Worm (Caenorhabditis elegans) whole organism, mixed stage, embryonic: ENCODE results near the gene set-2.
A peak's percentile ranks its signal among the peaks of the same experiment; 100 is the strongest.

ENCODE experiments used
- M03D4.4 ChIP-seq: sonication (generic microtip); optimal IDR thresholded peaks from 2 replicates; lab custom pipeline; 2017; ENCODE audit warnings: mild to moderate bottlenecking, missing genetic modification characterization, missing compliant biosample characterization
- bed-3 ChIP-seq: fragments of 200-800 bp; sonication (Bioruptor generic); optimal IDR thresholded peaks from 3 replicates; lab custom pipeline; 2018; ENCODE audit warnings: mild to moderate bottlenecking, missing genetic modification characterization, moderate library complexity, missing compliant biosample characterization
- blmp-1 ChIP-seq: fragments of 150-350 bp; optimal IDR thresholded peaks from 2 replicates; lab custom pipeline; 2014; ENCODE audit warnings: missing biosample characterization, missing genetic modification characterization
- ceh-39 ChIP-seq: fragments of 150-350 bp; optimal IDR thresholded peaks from 2 replicates; lab custom pipeline; 2014; ENCODE audit warnings: missing biosample characterization, missing genetic modification characterization
- ceh-43 ChIP-seq: fragments of 200-800 bp; sonication (Bioruptor generic); optimal IDR thresholded peaks from 2 replicates; lab custom pipeline; 2018; ENCODE audit warnings: mild to moderate bottlenecking, missing genetic modification characterization, moderate library complexity, missing compliant biosample characterization
- ceh-83 ChIP-seq: fragments of 200-800 bp; sonication (Bioruptor generic); optimal IDR thresholded peaks from 2 replicates; lab custom pipeline; 2018; ENCODE audit warnings: mild to moderate bottlenecking, missing genetic modification characterization, missing compliant biosample characterization
- ces-1 ChIP-seq: fragments of 150-350 bp; optimal IDR thresholded peaks from 2 replicates; lab custom pipeline; 2014; ENCODE audit warnings: missing biosample characterization, missing genetic modification reagents, missing genetic modification characterization
- cnd-1 ChIP-seq: fragments of 200-800 bp; sonication (Bioruptor generic); optimal IDR thresholded peaks from 2 replicates; lab custom pipeline; 2018; ENCODE audit warnings: mild to moderate bottlenecking, missing genetic modification characterization, missing compliant biosample characterization
- drap-1 ChIP-seq: fragments of 200-800 bp; sonication (Bioruptor generic); optimal IDR thresholded peaks from 3 replicates; lab custom pipeline; 2018; ENCODE audit warnings: mild to moderate bottlenecking, missing genetic modification characterization, missing compliant biosample characterization
- elt-1 ChIP-seq: sonication (generic microtip); optimal IDR thresholded peaks from 2 replicates; lab custom pipeline; 2017; ENCODE audit warnings: missing genetic modification characterization, mild to moderate bottlenecking, missing compliant biosample characterization, antibody characterized with exemption, moderate library complexity, borderline replicate concordance; ENCODE audit not compliant: insufficient read depth
- elt-3 ChIP-seq: fragments of 150-350 bp; optimal IDR thresholded peaks from 2 replicates; lab custom pipeline; 2014; ENCODE audit warnings: missing biosample characterization, missing genetic modification characterization
- flh-1 ChIP-seq: fragments of 200-800 bp; sonication (Bioruptor generic); optimal IDR thresholded peaks from 2 replicates; lab custom pipeline; 2018; ENCODE audit warnings: mild to moderate bottlenecking, missing genetic modification characterization, moderate library complexity, missing compliant biosample characterization
- ham-2 ChIP-seq: fragments of 200-800 bp; sonication (Bioruptor generic); optimal IDR thresholded peaks from 2 replicates; lab custom pipeline; 2018; ENCODE audit warnings: mild to moderate bottlenecking, missing genetic modification characterization, missing compliant biosample characterization
- hlh-1 ChIP-seq: fragments of 150-350 bp; optimal IDR thresholded peaks from 2 replicates; lab custom pipeline; 2014; ENCODE audit warnings: missing biosample characterization, missing genetic modification reagents, missing genetic modification characterization
- lin-13 ChIP-seq: fragments of 150-350 bp; optimal IDR thresholded peaks from 2 replicates; lab custom pipeline; 2014; ENCODE audit warnings: missing biosample characterization, missing genetic modification characterization
- lin-32 ChIP-seq: fragments of 200-800 bp; sonication (Bioruptor generic); optimal IDR thresholded peaks from 2 replicates; lab custom pipeline; 2018; ENCODE audit warnings: mild to moderate bottlenecking, missing genetic modification characterization, missing compliant biosample characterization
- mab-5 ChIP-seq: fragments of 150-350 bp; optimal IDR thresholded peaks from 2 replicates; lab custom pipeline; 2014; ENCODE audit warnings: missing biosample characterization, missing genetic modification characterization
- mls-2 ChIP-seq: sonication (generic microtip); optimal IDR thresholded peaks from 2 replicates; lab custom pipeline; 2016; ENCODE audit warnings: mild to moderate bottlenecking, missing genetic modification characterization, moderate library complexity, missing compliant biosample characterization
- nhr-237 ChIP-seq: fragments of 150-350 bp; optimal IDR thresholded peaks from 2 replicates; lab custom pipeline; 2014; ENCODE audit warnings: missing biosample characterization, missing genetic modification characterization
- nhr-76 ChIP-seq: sonication (generic microtip); optimal IDR thresholded peaks from 2 replicates; lab custom pipeline; 2017; ENCODE audit warnings: missing biosample characterization, missing genetic modification characterization
- pha-4 ChIP-seq: fragments of 150-350 bp; optimal IDR thresholded peaks from 2 replicates; lab custom pipeline; 2018; ENCODE audit warnings: missing biosample characterization, missing genetic modification reagents, missing genetic modification characterization
- sem-2 ChIP-seq: fragments of 200-800 bp; sonication (Bioruptor generic); optimal IDR thresholded peaks from 2 replicates; lab custom pipeline; 2018; ENCODE audit warnings: mild to moderate bottlenecking, missing genetic modification characterization, missing compliant biosample characterization
- sptf-1 ChIP-seq: sonication (generic microtip); optimal IDR thresholded peaks from 2 replicates; lab custom pipeline; 2017; ENCODE audit warnings: mild to moderate bottlenecking, missing genetic modification characterization, moderate library complexity, missing compliant biosample characterization
- tbx-8 ChIP-seq: fragments of 200-800 bp; sonication (Bioruptor generic); optimal IDR thresholded peaks from 2 replicates; lab custom pipeline; 2018; ENCODE audit warnings: mild to moderate bottlenecking, missing genetic modification characterization, moderate library complexity, missing compliant biosample characterization
- unc-120 ChIP-seq: sonication (generic microtip); optimal IDR thresholded peaks from 2 replicates; lab custom pipeline; 2017; ENCODE audit warnings: missing genetic modification characterization, missing compliant biosample characterization; ENCODE audit not compliant: poor library complexity, severe bottlenecking
- unc-39 ChIP-seq: fragments of 150-350 bp; optimal IDR thresholded peaks from 2 replicates; lab custom pipeline; 2014; ENCODE audit warnings: missing biosample characterization, missing genetic modification characterization
- unc-62 ChIP-seq: fragments of 150-350 bp; optimal IDR thresholded peaks from 2 replicates; lab custom pipeline; 2014; ENCODE audit warnings: missing biosample characterization, missing genetic modification reagents, missing genetic modification characterization
- ztf-11 ChIP-seq: fragments of 150-350 bp; optimal IDR thresholded peaks from 2 replicates; lab custom pipeline; 2014; ENCODE audit warnings: missing biosample characterization, missing genetic modification characterization

Gene set-2

DNA sequence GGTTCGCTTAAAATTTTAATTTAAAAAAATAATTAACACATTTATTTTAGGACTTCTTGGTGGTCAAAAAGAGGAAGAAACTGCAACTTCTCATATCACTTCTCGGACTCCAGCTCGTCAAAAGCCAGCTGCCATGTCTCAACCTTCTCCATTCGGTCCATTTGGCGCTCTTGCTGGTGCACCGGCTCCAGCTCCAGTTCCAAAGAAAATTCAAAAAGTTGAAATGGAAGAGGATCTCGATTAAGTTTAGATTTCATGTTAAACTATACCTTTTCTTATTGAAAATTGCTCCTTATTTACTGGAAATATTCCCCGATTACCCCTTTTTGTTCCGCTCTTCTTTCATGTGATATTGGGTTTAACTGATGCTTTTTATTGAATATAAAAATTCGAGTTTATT lies 16.3 kb downstream of the set-2 start:
- TF ChIP-seq ceh-43 = no peak
- no peak for TF ChIP-seq ztf-11
- no peak for TF ChIP-seq M03D4.4 (tag; lab: Kevin White, UChicago)
- TF ChIP-seq, all 35 proteins: peak for 0

DNA sequence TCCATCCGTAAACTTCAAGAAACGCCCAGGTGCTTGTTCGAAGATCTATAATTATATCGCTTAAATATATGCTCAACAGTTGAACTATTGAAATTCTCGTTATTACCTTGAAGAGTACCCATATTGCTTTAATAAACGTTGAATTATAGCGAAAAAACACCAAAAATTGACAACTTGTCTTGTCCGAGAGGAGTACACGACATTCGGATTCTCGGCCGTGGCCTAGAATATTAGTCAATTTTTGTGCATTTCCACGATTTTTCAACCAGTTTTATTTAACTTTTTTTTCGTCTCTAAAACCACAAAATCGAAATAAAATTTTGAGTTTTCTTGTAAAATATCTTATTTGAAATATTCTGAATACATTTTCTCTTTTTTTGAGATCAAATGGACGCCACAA lies 17.7 kb downstream of the set-2 start, which contains the start of the genes F26F4.9 and cee-1:
F26F4.9 (minus strand) TSS at position 205 of the 400 bp plus-strand sequence.
cee-1 (plus strand) TSS at position 383 of the 400 bp plus-strand sequence.
- no peak for TF ChIP-seq unc-120 (tag; lab: Kevin White, UChicago)
- peak; percentile 37 for TF ChIP-seq ces-1 (GFP tag; lab: Kevin White, UChicago)
- TF ChIP-seq sptf-1 (tag; lab: Kevin White, UChicago) = peak; percentile 17
- TF ChIP-seq, all 35 proteins: peak for 2

ce11 chrIII:4910956-4911355 lies 19.0 kb downstream of the set-2 start, which contains the start of gene F26F4.2:
TSS of gene F26F4.2 (plus strand) at chrIII:4911256.
- TF ChIP-seq unc-62 (GFP tag; lab: Kevin White, UChicago) (no peak), mls-2 (tag; lab: Kevin White, UChicago) (no peak), nhr-237 (no peak), ceh-39 (tag; lab: Kevin White, UChicago) (no peak), flh-1 (GFP tag; lab: Kevin White, UChicago) (no peak), hlh-1 (tag; lab: Kevin White, UChicago) (no peak), ceh-43 (no peak), cnd-1 (tag; lab: Kevin White, UChicago) (no peak), bed-3 (GFP tag; lab: Kevin White, UChicago) (no peak), ceh-83 (no peak), blmp-1 (tag; lab: Kevin White, UChicago) (no peak), nhr-76 (tag; lab: Kevin White, UChicago) (no peak), ces-1 (GFP tag; lab: Kevin White, UChicago) (no peak), ham-2 (no peak), sem-2 (no peak), M03D4.4 (tag; lab: Kevin White, UChicago) (no peak), unc-120 (tag; lab: Kevin White, UChicago) (no peak), lin-13 (no peak), lin-32 (GFP tag; lab: Kevin White, UChicago) (no peak), mab-5 (tag; lab: Kevin White, UChicago) (no peak)

ce11 chrIII:4909938-4910337 lies 20.1 kb downstream of the set-2 start, which contains the start of gene F26F4.12:
TSS of gene F26F4.12 (minus strand) at chrIII:4910038.
- TF ChIP-seq lin-13 (no peak), drap-1 (GFP tag; lab: Kevin White, UChicago) (no peak), mab-5 (tag; lab: Kevin White, UChicago) (no peak), sem-2 (no peak), ceh-43 (no peak), elt-3 (no peak), blmp-1 (tag; lab: Kevin White, UChicago) (no peak), flh-1 (GFP tag; lab: Kevin White, UChicago) (no peak), cnd-1 (tag; lab: Kevin White, UChicago) (no peak), lin-32 (GFP tag; lab: Kevin White, UChicago) (no peak), elt-1 (tag; lab: Kevin White, UChicago) (no peak)

- TF ChIP-seq pha-4 (tag; lab: Kevin White, UChicago) = no peak
- no peak for TF ChIP-seq mls-2 (tag; lab: Kevin White, UChicago)
- TF ChIP-seq hlh-1 (tag; lab: Kevin White, UChicago) = no peak
- TF ChIP-seq unc-120 (tag; lab: Kevin White, UChicago) = no peak
- no peak for TF ChIP-seq tbx-8 (GFP tag; lab: Kevin White, UChicago)
- TF ChIP-seq nhr-76 (tag; lab: Kevin White, UChicago) = no peak
Measured at ce11 chrIII:4906896-4907295, 23.1 kb downstream of the set-2 start, which contains the start of gene rom-1. TSS of gene rom-1 (plus strand) at chrIII:4907196.

ce11 chrIII:4906365-4906764 lies 23.6 kb downstream of the set-2 start:
- no peak for TF ChIP-seq elt-3
- no peak for TF ChIP-seq ham-2
- no peak for TF ChIP-seq unc-120 (tag; lab: Kevin White, UChicago)
- no peak for TF ChIP-seq mab-5 (tag; lab: Kevin White, UChicago)
- no peak for TF ChIP-seq unc-39
- TF ChIP-seq ces-1 (GFP tag; lab: Kevin White, UChicago) = no peak
- no peak for TF ChIP-seq cnd-1 (tag; lab: Kevin White, UChicago)
- no peak for TF ChIP-seq sptf-1 (tag; lab: Kevin White, UChicago)
- no peak for TF ChIP-seq elt-1 (tag; lab: Kevin White, UChicago)
- TF ChIP-seq unc-62 (GFP tag; lab: Kevin White, UChicago) = no peak
